Fruit fly (Drosophila melanogaster) whole organism, embryonic: ENCODE results near the gene NitFhit.

Experiments used
- Abd-B ChIP-seq: fragments of 200-800 bp; sonication (Bioruptor generic); optimal IDR thresholded peaks from 2 replicates; lab custom pipeline; 2018; ENCODE audit warnings: missing biosample characterization, mild to moderate bottlenecking, missing genetic modification characterization, moderate library complexity
- Aef1 ChIP-seq: fragments of 200-800 bp; sonication (Bioruptor generic); IDR thresholded peaks from 3 replicates; pipeline ENCODE4 v1.3.6; 2022; ENCODE audit warnings: missing biosample characterization, missing genetic modification characterization
- Asciz ChIP-seq: fragments of 200-800 bp; sonication (Bioruptor generic); optimal IDR thresholded peaks from 2 replicates; lab custom pipeline; 2017; ENCODE audit warnings: missing biosample characterization, mild to moderate bottlenecking, missing genetic modification characterization, missing genetic modification reagents
- Awh ChIP-seq: fragments of 200-800 bp; sonication (Bioruptor generic); IDR thresholded peaks from 2 replicates; pipeline ENCODE4, ENCODE4 v1.3.6; 2022; ENCODE audit warnings: missing biosample characterization, missing genetic modification characterization
- CG10267 ChIP-seq: fragments of 200-800 bp; sonication (Bioruptor generic); optimal IDR thresholded peaks from 2 replicates; lab custom pipeline; 2018; ENCODE audit warnings: missing biosample characterization, mild to moderate bottlenecking, missing genetic modification characterization, moderate library complexity
- CG10959 ChIP-seq: fragments of 200-800 bp; sonication (Bioruptor generic); IDR thresholded peaks from 2 replicates; pipeline ENCODE4 v1.3.6; 2022; ENCODE audit warnings: missing biosample characterization, missing genetic modification characterization
- CG11695 ChIP-seq: fragments of 200-800 bp; sonication (Bioruptor generic); IDR thresholded peaks from 3 replicates; pipeline ENCODE4 v1.3.6; 2022; ENCODE audit warnings: missing biosample characterization, missing genetic modification characterization
- CG12071 ChIP-seq: fragments of 200-800 bp; sonication (Bioruptor generic); optimal IDR thresholded peaks from 3 replicates; lab custom pipeline; 2018; ENCODE audit warnings: missing biosample characterization, mild to moderate bottlenecking, missing genetic modification characterization
- CG14710 ChIP-seq: fragments of 200-800 bp; sonication (Bioruptor generic); optimal IDR thresholded peaks from 3 replicates; lab custom pipeline; 2019; ENCODE audit warnings: missing biosample characterization, mild to moderate bottlenecking, missing genetic modification characterization, moderate library complexity
- CG2889 ChIP-seq: fragments of 200-800 bp; sonication (Bioruptor generic); IDR thresholded peaks from 3 replicates; pipeline ENCODE4 v1.3.6; 2022; ENCODE audit warnings: missing biosample characterization, missing genetic modification characterization
- CG30403 ChIP-seq: fragments of 200-800 bp; sonication (Bioruptor generic); optimal IDR thresholded peaks from 3 replicates; lab custom pipeline; 2016; ENCODE audit warnings: missing biosample characterization, missing genetic modification characterization
- CG30431 ChIP-seq: fragments of 200-800 bp; sonication (Bioruptor generic); optimal IDR thresholded peaks from 2 replicates; lab custom pipeline; 2017; ENCODE audit warnings: missing biosample characterization, missing genetic modification characterization
- CG3163 ChIP-seq: fragments of 200-800 bp; sonication (Bioruptor generic); optimal IDR thresholded peaks from 3 replicates; lab custom pipeline; 2016; ENCODE audit warnings: missing biosample characterization, missing genetic modification characterization
- CG4730 ChIP-seq: fragments of 200-800 bp; sonication (Bioruptor generic); IDR thresholded peaks from 2 replicates; pipeline ENCODE4 v1.3.6; 2022; ENCODE audit warnings: missing biosample characterization, missing genetic modification characterization
- CG6765 ChIP-seq: fragments of 200-800 bp; sonication (Bioruptor generic); optimal IDR thresholded peaks from 3 replicates; lab custom pipeline; 2017; ENCODE audit warnings: missing biosample characterization, mild to moderate bottlenecking, missing genetic modification characterization
- CG7357 ChIP-seq: fragments of 200-800 bp; sonication (Bioruptor generic); IDR thresholded peaks from 3 replicates; pipeline ENCODE4 v1.3.6; 2022; ENCODE audit warnings: missing biosample characterization, missing genetic modification characterization
- CG8765 ChIP-seq: fragments of 200-800 bp; sonication (Bioruptor generic); IDR thresholded peaks from 2 replicates; pipeline ENCODE4 v1.3.6; 2022; ENCODE audit warnings: missing biosample characterization, missing genetic modification characterization
- CG9797 ChIP-seq: fragments of 200-800 bp; sonication (Bioruptor generic); optimal IDR thresholded peaks from 3 replicates; lab custom pipeline; 2018; ENCODE audit warnings: missing biosample characterization, mild to moderate bottlenecking, missing genetic modification characterization
- CkIIα-i1 ChIP-seq: fragments of 200-800 bp; sonication (Bioruptor generic); IDR thresholded peaks from 2 replicates; pipeline ENCODE4 v1.3.6; 2022; ENCODE audit warnings: missing biosample characterization, missing genetic modification characterization
- Dip2 ChIP-seq: fragments of 200-800 bp; sonication (Bioruptor generic); IDR thresholded peaks from 2 replicates; pipeline ENCODE4 v1.3.6; 2022; ENCODE audit warnings: missing biosample characterization, missing genetic modification characterization
- Dp ChIP-seq: fragments of 200-800 bp; sonication (Bioruptor generic); optimal IDR thresholded peaks from 2 replicates; lab custom pipeline; 2018; ENCODE audit warnings: missing biosample characterization, mild to moderate bottlenecking, missing genetic modification characterization, moderate library complexity
- H2.0 ChIP-seq: fragments of 200-800 bp; sonication (Bioruptor generic); IDR thresholded peaks from 2 replicates; pipeline ENCODE4 v1.3.6; 2022; ENCODE audit warnings: missing biosample characterization, missing genetic modification characterization
- HmgD ChIP-seq: fragments of 200-800 bp; sonication (Bioruptor generic); optimal IDR thresholded peaks from 3 replicates; lab custom pipeline; 2016; ENCODE audit warnings: missing biosample characterization, missing genetic modification characterization
- Hmr ChIP-seq: fragments of 200-800 bp; sonication (Bioruptor generic); optimal IDR thresholded peaks from 3 replicates; lab custom pipeline; 2017; ENCODE audit warnings: mild to moderate bottlenecking, missing biosample characterization, missing genetic modification reagents, missing genetic modification characterization
- NK7.1 ChIP-seq: fragments of 200-800 bp; sonication (Bioruptor generic); optimal IDR thresholded peaks from 3 replicates; lab custom pipeline; 2016; ENCODE audit warnings: missing biosample characterization, missing genetic modification characterization
- Oaz ChIP-seq: fragments of 200-800 bp; sonication (Bioruptor generic); IDR thresholded peaks from 2 replicates; pipeline ENCODE4 v1.3.6; 2022; ENCODE audit warnings: missing biosample characterization, missing genetic modification characterization
- Rfx ChIP-seq: fragments of 200-800 bp; sonication (Bioruptor generic); IDR thresholded peaks from 2 replicates; pipeline ENCODE4 v1.3.6; 2022; ENCODE audit warnings: missing biosample characterization, missing genetic modification characterization
- Scr ChIP-seq: fragments of 200-800 bp; sonication (Bioruptor generic); IDR thresholded peaks from 2 replicates; pipeline ENCODE4 v1.3.6; 2022; ENCODE audit warnings: missing biosample characterization, missing genetic modification characterization; ENCODE audit not compliant: partially characterized antibody
- TFAM ChIP-seq: fragments of 200-800 bp; sonication (Bioruptor generic); optimal IDR thresholded peaks from 2 replicates; lab custom pipeline; 2017; ENCODE audit warnings: missing biosample characterization, missing genetic modification characterization, inconsistent platforms
- Xbp1 ChIP-seq: fragments of 200-800 bp; sonication (Bioruptor generic); optimal IDR thresholded peaks from 3 replicates; lab custom pipeline; 2016; ENCODE audit warnings: missing biosample characterization, mild to moderate bottlenecking, missing genetic modification characterization
- btn ChIP-seq: fragments of 200-800 bp; sonication (Bioruptor generic); optimal IDR thresholded peaks from 2 replicates; lab custom pipeline; 2016; ENCODE audit warnings: missing biosample characterization, missing genetic modification characterization
- chm ChIP-seq: fragments of 200-800 bp; sonication (Bioruptor generic); IDR thresholded peaks from 2 replicates; pipeline ENCODE4 v1.3.6; 2022; ENCODE audit warnings: missing biosample characterization, missing genetic modification characterization
- chn ChIP-seq: fragments of 200-800 bp; sonication (Bioruptor generic); optimal IDR thresholded peaks from 2 replicates; lab custom pipeline; 2016; ENCODE audit warnings: missing biosample characterization, missing genetic modification characterization
- croc ChIP-seq: fragments of 200-800 bp; sonication (Bioruptor generic); conservative IDR thresholded peaks from 3 replicates; pipeline ENCODE4 v1.3.6; 2022; ENCODE audit warnings: missing biosample characterization, missing genetic modification characterization
- da ChIP-seq: fragments of 200-800 bp; sonication (Bioruptor generic); optimal IDR thresholded peaks from 2 replicates; lab custom pipeline; 2016; ENCODE audit warnings: missing biosample characterization, missing genetic modification characterization
- disco-r ChIP-seq: fragments of 200-800 bp; sonication (Bioruptor generic); optimal IDR thresholded peaks from 2 replicates; lab custom pipeline; 2016; ENCODE audit warnings: missing biosample characterization, missing genetic modification characterization
- grau ChIP-seq: fragments of 200-800 bp; optimal IDR thresholded peaks from 3 replicates; lab custom pipeline; 2019; ENCODE audit warnings: missing biosample characterization, mild to moderate bottlenecking, missing genetic modification characterization, moderate library complexity
- her ChIP-seq: fragments of 200-800 bp; sonication (Bioruptor generic); optimal IDR thresholded peaks from 2 replicates; lab custom pipeline; 2016; ENCODE audit warnings: missing biosample characterization, missing genetic modification characterization
- jumu ChIP-seq: fragments of 200-800 bp; sonication (Bioruptor generic); optimal IDR thresholded peaks from 3 replicates; lab custom pipeline; 2016; ENCODE audit warnings: missing biosample characterization, missing genetic modification characterization
- kay ChIP-seq: fragments of 200-800 bp; sonication (Bioruptor generic); optimal IDR thresholded peaks from 2 replicates; lab custom pipeline; 2016; ENCODE audit warnings: missing biosample characterization, missing genetic modification characterization
- oc ChIP-seq: fragments of 200-800 bp; sonication (Bioruptor generic); optimal IDR thresholded peaks from 2 replicates; lab custom pipeline; 2018; ENCODE audit warnings: missing biosample characterization, mild to moderate bottlenecking, missing genetic modification characterization, moderate library complexity
- phol ChIP-seq: fragments of 200-800 bp; sonication (Bioruptor generic); optimal IDR thresholded peaks from 3 replicates; lab custom pipeline; 2018; ENCODE audit warnings: missing biosample characterization, mild to moderate bottlenecking, missing genetic modification characterization, moderate library complexity
- row ChIP-seq: fragments of 200-800 bp; sonication (Bioruptor generic); IDR thresholded peaks from 3 replicates; pipeline ENCODE4 v1.3.6; 2022; ENCODE audit warnings: missing biosample characterization, missing genetic modification characterization
- sens ChIP-seq: fragments of 200-800 bp; sonication (Bioruptor generic); peaks from one replicate; lab custom pipeline; 2016; ENCODE audit warnings: missing biosample characterization, missing genetic modification characterization
- sim ChIP-seq: fragments of 200-800 bp; sonication (Bioruptor generic); IDR thresholded peaks from 2 replicates; pipeline ENCODE4 v1.3.6; 2022; ENCODE audit warnings: missing biosample characterization, missing genetic modification characterization
- sima ChIP-seq: fragments of 200-800 bp; sonication (Bioruptor generic); optimal IDR thresholded peaks from 2 replicates; lab custom pipeline; 2016; ENCODE audit warnings: missing biosample characterization, missing genetic modification characterization
- so ChIP-seq: fragments of 200-800 bp; sonication (Bioruptor generic); IDR thresholded peaks from 3 replicates; pipeline ENCODE4 v1.3.6; 2022; ENCODE audit warnings: missing biosample characterization, missing genetic modification characterization
- tin ChIP-seq: fragments of 200-800 bp; sonication (Bioruptor generic); optimal IDR thresholded peaks from 3 replicates; lab custom pipeline; 2016; ENCODE audit warnings: missing biosample characterization, missing genetic modification characterization
- tio ChIP-seq: fragments of 200-800 bp; sonication (Bioruptor generic); optimal IDR thresholded peaks from 2 replicates; lab custom pipeline; 2017; ENCODE audit warnings: missing biosample characterization, missing genetic modification characterization, inconsistent platforms
- tna ChIP-seq: fragments of 200-800 bp; sonication (Bioruptor generic); IDR thresholded peaks from 2 replicates; pipeline ENCODE4 v1.3.6; 2022; ENCODE audit warnings: missing biosample characterization, missing genetic modification characterization; ENCODE audit not compliant: partially characterized antibody
- twi ChIP-seq: fragments of 200-800 bp; optimal IDR thresholded peaks from 2 replicates; lab custom pipeline; 2019; ENCODE audit warnings: missing biosample characterization, mild to moderate bottlenecking, missing genetic modification characterization, moderate library complexity
- zfh2 ChIP-seq: fragments of 200-800 bp; sonication (Bioruptor generic); optimal IDR thresholded peaks from 2 replicates; lab custom pipeline; 2016; ENCODE audit warnings: missing biosample characterization, missing genetic modification characterization

NitFhit gene

dm6 chr3L:205723-206284 lies 2.3 kb downstream of the NitFhit start, which contains the start of the genes Gk1 and CG13876 (continued):
- TF ChIP-seq Dip2: no peak
- peak; percentile 24 for TF ChIP-seq CG9797 (GFP tag; lab: Kevin White, UChicago)
- TF ChIP-seq tin (GFP tag; lab: Kevin White, UChicago): peak; percentile 86
- TF ChIP-seq jumu (GFP tag; lab: Kevin White, UChicago): no peak
- peak; percentile 95 for TF ChIP-seq Awh
- TF ChIP-seq da: no peak
- TF ChIP-seq tna (GFP tag; lab: Robert Waterston, UW): no peak
- TF ChIP-seq CG10267: peak; percentile 91
- peak; percentile 87 for TF ChIP-seq Abd-B
- TF ChIP-seq btn (GFP tag; lab: Kevin White, UChicago): no peak
- TF ChIP-seq CG4730 (GFP tag; lab: Robert Waterston, UW): peak; percentile 85
- peak; percentile 80 for TF ChIP-seq croc (GFP tag; lab: Robert Waterston, UW)
- peak; percentile 100 for TF ChIP-seq CG14710 (tag; lab: Kevin White, UChicago)
- no peak for TF ChIP-seq NK7.1 (GFP tag; lab: Kevin White, UChicago)
- no peak for TF ChIP-seq sima (GFP tag; lab: Kevin White, UChicago)
- peak; percentile 63 for TF ChIP-seq TFAM (GFP tag; lab: Kevin White, UChicago)
- TF ChIP-seq CG30431: peak; percentile 83
- TF ChIP-seq tio (GFP tag; lab: Kevin White, UChicago): no peak
- TF ChIP-seq oc: peak; percentile 95
- TF ChIP-seq CG12071 (GFP tag; lab: Kevin White, UChicago): peak; percentile 88
- peak; percentile 81 for TF ChIP-seq CG10959 (GFP tag; lab: Robert Waterston, UW)
- TF ChIP-seq disco-r (GFP tag; lab: Kevin White, UChicago): no peak
- TF ChIP-seq CG2889 (GFP tag; lab: Robert Waterston, UW): peak; percentile 69
- peak; percentile 91 for TF ChIP-seq Oaz
- TF ChIP-seq chn (GFP tag; lab: Kevin White, UChicago): peak; percentile 69
- no peak for TF ChIP-seq sens
- TF ChIP-seq her (GFP tag; lab: Kevin White, UChicago): peak; percentile 47
- TF ChIP-seq row (GFP tag; lab: Robert Waterston, UW): peak; percentile 96
- TF ChIP-seq so (GFP tag; lab: Robert Waterston, UW): peak; percentile 95
- TF ChIP-seq CG3163: no peak
- peak; percentile 76 for TF ChIP-seq CG7357 (GFP tag; lab: Robert Waterston, UW)
- peak; percentile 91 for TF ChIP-seq sim (GFP tag; lab: Robert Waterston, UW)
- TF ChIP-seq Asciz: peak; percentile 93
- peak; percentile 98 for TF ChIP-seq Hmr (GFP tag; lab: Kevin White, UChicago)
- TF ChIP-seq CG6765 (GFP tag; lab: Kevin White, UChicago): peak; percentile 94
- peak; percentile 90 for TF ChIP-seq Aef1 (GFP tag; lab: Robert Waterston, UW)
- peak; percentile 93 for TF ChIP-seq Xbp1 (GFP tag; lab: Kevin White, UChicago)
- TF ChIP-seq grau (tag; lab: Kevin White, UChicago): peak; percentile 96
- peak; percentile 88 for TF ChIP-seq twi (tag; lab: Kevin White, UChicago)
- no peak for TF ChIP-seq HmgD (GFP tag; lab: Kevin White, UChicago)
- peak; percentile 41; the same call in 1 of the 2 replicates for TF ChIP-seq CkIIα-i1 (GFP tag; lab: Robert Waterston, UW)
- TF ChIP-seq chm (GFP tag; lab: Robert Waterston, UW): peak; percentile 96
- TF ChIP-seq CG30403 (GFP tag; lab: Kevin White, UChicago): peak; percentile 94
- peak; percentile 95 for TF ChIP-seq Rfx
- peak; percentile 63 for TF ChIP-seq zfh2 (GFP tag; lab: Kevin White, UChicago)
- peak; percentile 75; the same call in 1 of the 2 replicates for TF ChIP-seq CG8765
- TF ChIP-seq Scr: no peak
- TF ChIP-seq H2.0 (GFP tag; lab: Robert Waterston, UW): peak; percentile 93
- peak; percentile 97 for TF ChIP-seq CG11695 (GFP tag; lab: Robert Waterston, UW)
- peak; percentile 33 for TF ChIP-seq Dp (GFP tag; lab: Kevin White, UChicago)
- TF ChIP-seq kay (GFP tag; lab: Kevin White, UChicago): peak; percentile 86
- peak; percentile 96 for TF ChIP-seq phol (tag; lab: Kevin White, UChicago)
